Fruit fly (Drosophila melanogaster) whole organism, prepupa: Measurements from ENCODE around the gene Aldh.

Experiments
- CG11294 ChIP-seq: fragments of 200-800 bp; sonication (Bioruptor generic); IDR thresholded peaks from 2 replicates; pipeline ENCODE4 v1.3.6; 2022; ENCODE audit warnings: missing biosample characterization, missing genetic modification characterization
- CG15336 ChIP-seq: fragments of 200-800 bp; sonication (Bioruptor generic); IDR thresholded peaks from 2 replicates; pipeline ENCODE4 v1.3.6; 2022; ENCODE audit warnings: missing biosample characterization, missing genetic modification characterization
- CG1621 ChIP-seq: fragments of 200-800 bp; sonication (Bioruptor generic); optimal IDR thresholded peaks from 3 replicates; lab custom pipeline; 2018; ENCODE audit warnings: missing biosample characterization, mild to moderate bottlenecking, missing genetic modification characterization
- CG16779 ChIP-seq: fragments of 200-800 bp; sonication (Bioruptor generic); optimal IDR thresholded peaks from 3 replicates; lab custom pipeline; 2017; ENCODE audit warnings: missing biosample characterization, mild to moderate bottlenecking, missing genetic modification characterization
- CG34406 ChIP-seq: fragments of 200-800 bp; sonication (Bioruptor generic); optimal IDR thresholded peaks from 3 replicates; lab custom pipeline; 2016; ENCODE audit warnings: missing biosample characterization, missing genetic modification characterization
- CG3919 ChIP-seq: fragments of 200-800 bp; sonication (Bioruptor generic); optimal IDR thresholded peaks from 3 replicates; lab custom pipeline; 2016; ENCODE audit warnings: missing biosample characterization, missing genetic modification characterization
- CG6276 ChIP-seq: fragments of 200-800 bp; sonication (Bioruptor generic); optimal IDR thresholded peaks from 2 replicates; lab custom pipeline; 2017; ENCODE audit warnings: missing biosample characterization, mild to moderate bottlenecking, missing genetic modification characterization
- CG6792 ChIP-seq: fragments of 200-800 bp; sonication (Bioruptor generic); optimal IDR thresholded peaks from 3 replicates; lab custom pipeline; 2016; ENCODE audit warnings: missing biosample characterization, missing genetic modification characterization
- CG6854 ChIP-seq: fragments of 200-800 bp; sonication (Bioruptor generic); optimal IDR thresholded peaks from 2 replicates; lab custom pipeline; 2017; ENCODE audit warnings: missing biosample characterization, mild to moderate bottlenecking, missing genetic modification characterization
- CG7368 ChIP-seq: fragments of 200-800 bp; sonication (Bioruptor generic); optimal IDR thresholded peaks from 3 replicates; lab custom pipeline; 2016; ENCODE audit warnings: missing biosample characterization, missing genetic modification characterization
- CG8319 ChIP-seq: fragments of 200-800 bp; sonication (Bioruptor generic); optimal IDR thresholded peaks from 3 replicates; lab custom pipeline; 2016; ENCODE audit warnings: missing biosample characterization, missing genetic modification characterization
- CG8632 ChIP-seq: fragments of 200-800 bp; sonication (Bioruptor generic); optimal IDR thresholded peaks from 3 replicates; lab custom pipeline; 2016; ENCODE audit warnings: missing biosample characterization, missing genetic modification characterization
- CG9139 ChIP-seq: fragments of 200-800 bp; sonication (Bioruptor generic); optimal IDR thresholded peaks from 3 replicates; lab custom pipeline; 2017; ENCODE audit warnings: missing biosample characterization, mild to moderate bottlenecking, missing genetic modification characterization
- Eip75B ChIP-seq: fragments of 200-800 bp; sonication (Bioruptor generic); optimal IDR thresholded peaks from 3 replicates; lab custom pipeline; 2016; ENCODE audit warnings: missing biosample characterization, missing genetic modification characterization
- Ets21C ChIP-seq: fragments of 200-800 bp; sonication (Bioruptor generic); optimal IDR thresholded peaks from 3 replicates; lab custom pipeline; 2016; ENCODE audit warnings: missing biosample characterization, missing genetic modification characterization
- Gug ChIP-seq: fragments of 200-800 bp; sonication (Bioruptor generic); IDR thresholded peaks from 2 replicates; pipeline ENCODE4 v1.3.6; 2022; ENCODE audit warnings: missing biosample characterization, missing genetic modification characterization
- Hr38 ChIP-seq: sonication (Bioruptor generic); optimal IDR thresholded peaks from 2 replicates; lab custom pipeline; 2016; ENCODE audit warnings: missing biosample characterization, missing genetic modification characterization
- Hr4 ChIP-seq: fragments of 200-800 bp; sonication (Bioruptor generic); optimal IDR thresholded peaks from 3 replicates; lab custom pipeline; 2016; ENCODE audit warnings: missing biosample characterization, missing genetic modification characterization
- OdsH ChIP-seq: fragments of 200-800 bp; sonication (Bioruptor generic); optimal IDR thresholded peaks from 3 replicates; lab custom pipeline; 2016; ENCODE audit warnings: missing biosample characterization, missing genetic modification characterization
- Smox ChIP-seq: fragments of 200-800 bp; sonication (Bioruptor generic); optimal IDR thresholded peaks from 3 replicates; lab custom pipeline; 2016; ENCODE audit warnings: missing biosample characterization, missing genetic modification characterization
- Sox102F ChIP-seq: fragments of 200-800 bp; sonication (Bioruptor generic); optimal IDR thresholded peaks from 2 replicates; lab custom pipeline; 2016; ENCODE audit warnings: missing biosample characterization, mild to moderate bottlenecking, missing genetic modification characterization
- achi ChIP-seq: fragments of 200-800 bp; sonication (Bioruptor generic); optimal IDR thresholded peaks from 3 replicates; lab custom pipeline; 2016; ENCODE audit warnings: missing biosample characterization, missing genetic modification characterization
- dac ChIP-seq: fragments of 200-800 bp; sonication (Bioruptor generic); optimal IDR thresholded peaks from 2 replicates; lab custom pipeline; 2017; ENCODE audit warnings: missing biosample characterization, mild to moderate bottlenecking, missing genetic modification characterization
- dsx ChIP-seq: fragments of 200-800 bp; optimal IDR thresholded peaks from 3 replicates; lab custom pipeline; 2019; ENCODE audit warnings: missing biosample characterization, mild to moderate bottlenecking, missing genetic modification characterization, moderate library complexity; ENCODE audit not compliant: poor library complexity, severe bottlenecking
- fd59A ChIP-seq: fragments of 200-800 bp; sonication (Bioruptor generic); optimal IDR thresholded peaks from 2 replicates; lab custom pipeline; 2017; ENCODE audit warnings: missing biosample characterization, mild to moderate bottlenecking, missing genetic modification characterization, missing genetic modification reagents
- fd85E ChIP-seq: fragments of 200-800 bp; sonication (Bioruptor generic); optimal IDR thresholded peaks from 3 replicates; lab custom pipeline; 2016; ENCODE audit warnings: missing biosample characterization, missing genetic modification characterization
- fkh ChIP-seq: fragments of 200-800 bp; sonication (Bioruptor generic); optimal IDR thresholded peaks from 3 replicates; lab custom pipeline; 2017; ENCODE audit warnings: missing biosample characterization, mild to moderate bottlenecking, missing genetic modification characterization, moderate library complexity
- lz ChIP-seq: fragments of 200-800 bp; sonication (Bioruptor generic); optimal IDR thresholded peaks from 3 replicates; lab custom pipeline; 2016; ENCODE audit warnings: missing biosample characterization, missing genetic modification characterization
- salr ChIP-seq, 2 experiments: fragments of 200-800 bp; sonication (Bioruptor generic); optimal IDR thresholded peaks; 3 replicates each; lab custom pipeline; 2016 to 2018; ENCODE audit warnings: missing biosample characterization in 2 of 2, missing genetic modification characterization in 2 of 2, mild to moderate bottlenecking in 1 of 2
- spab ChIP-seq: fragments of 200-800 bp; sonication (Bioruptor generic); optimal IDR thresholded peaks from 2 replicates; lab custom pipeline; 2017; ENCODE audit warnings: missing biosample characterization, mild to moderate bottlenecking, missing genetic modification characterization, missing genetic modification reagents
- ss ChIP-seq, 2 experiments: fragments of 200-800 bp; sonication (Bioruptor generic); optimal IDR thresholded peaks; 2 replicates in 1 of 2; 3 replicates in 1 of 2; lab custom pipeline; 2017 to 2018; ENCODE audit warnings: mild to moderate bottlenecking in 2 of 2, missing biosample characterization in 2 of 2, missing genetic modification characterization in 2 of 2, moderate library complexity in 1 of 2
- svp ChIP-seq: fragments of 200-800 bp; sonication (Bioruptor generic); peaks from one replicate; lab custom pipeline; 2016; ENCODE audit warnings: missing biosample characterization, missing genetic modification characterization

Aldh gene

DNA sequence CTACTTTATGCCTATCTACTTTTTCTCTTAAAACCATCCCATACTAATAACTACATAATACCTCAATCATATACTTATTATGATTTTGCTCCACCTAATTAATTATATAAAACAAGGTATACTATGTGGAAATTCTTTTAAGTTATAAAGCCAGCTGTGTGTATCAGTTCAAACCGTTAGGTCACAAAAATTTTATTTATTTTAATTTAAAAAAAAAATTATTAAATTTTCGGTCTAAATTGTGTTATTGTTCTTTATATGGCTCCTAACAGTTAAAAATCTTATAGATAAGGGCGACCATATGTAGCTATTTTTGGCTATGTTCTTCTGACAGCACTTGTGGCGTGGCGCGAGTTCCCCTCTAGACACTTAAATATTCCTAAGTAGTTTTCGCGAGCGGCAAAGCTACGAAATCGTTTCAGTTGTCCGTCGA, at the start of gene Aldh (continued):
- TF ChIP-seq CG9139 (GFP tag; lab: Kevin White, UChicago) (peak; percentile 60), CG6854 (no peak), fkh (no peak), Ets21C (GFP tag; lab: Kevin White, UChicago) (no peak), fd85E (GFP tag; lab: Kevin White, UChicago) (no peak), Eip75B (GFP tag; lab: Kevin White, UChicago) (no peak), CG6792 (GFP tag; lab: Kevin White, UChicago) (no peak), CG15336 (peak; percentile 65)

DNA sequence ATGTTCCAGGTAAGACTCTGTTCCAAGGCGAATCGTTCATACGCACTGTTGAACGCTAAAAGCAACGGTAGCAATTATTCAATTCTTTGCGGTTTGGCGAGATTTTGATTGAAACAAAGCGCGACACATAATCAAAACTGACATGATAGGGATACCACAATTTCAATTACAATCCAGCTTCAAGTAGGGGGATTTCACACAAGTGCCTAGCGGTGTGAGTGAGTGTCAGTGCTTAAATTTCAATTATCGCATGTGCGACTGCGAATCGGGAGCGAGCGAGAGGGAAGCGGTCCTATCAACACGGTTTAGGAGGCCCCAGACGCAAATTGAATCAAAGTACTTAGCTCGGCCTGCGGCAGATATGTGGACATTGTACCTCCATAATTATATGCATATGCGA, 48.3 kb upstream of the Aldh start:
- TF ChIP-seq Hr4 (GFP tag; lab: Kevin White, UChicago) (no peak), CG3919 (GFP tag; lab: Kevin White, UChicago) (no peak), spab (GFP tag; lab: Kevin White, UChicago) (no peak), svp (GFP tag; lab: Kevin White, UChicago) (peak; percentile 70)

DNA sequence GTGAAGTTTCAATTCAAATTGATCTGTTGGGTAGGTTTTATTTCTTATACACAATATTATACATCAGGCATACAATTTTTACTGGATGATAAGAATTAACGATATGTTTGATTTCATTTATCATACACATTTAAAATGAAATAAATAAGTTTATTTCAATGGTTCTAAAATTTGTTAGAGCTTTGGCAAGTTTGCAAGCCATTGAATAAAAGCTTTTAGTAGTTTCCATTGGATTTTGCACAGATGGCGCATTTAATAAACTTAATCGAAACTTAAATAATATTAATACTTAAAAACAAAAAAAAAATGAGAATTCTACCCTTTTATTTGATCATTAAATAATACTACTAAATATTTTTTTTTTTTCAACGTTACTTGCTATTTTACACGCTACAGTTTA, 45.2 kb upstream of the Aldh start:
- TF ChIP-seq svp (GFP tag; lab: Kevin White, UChicago) (peak; percentile 13), CG6276 (GFP tag; lab: Kevin White, UChicago) (no peak), Gug (GFP tag; lab: Robert Waterston, UW) (no peak), CG6854 (no peak), CG1621 (tag; lab: Kevin White, UChicago) (no peak), CG8632 (GFP tag; lab: Kevin White, UChicago) (no peak), achi (no peak)

DNA sequence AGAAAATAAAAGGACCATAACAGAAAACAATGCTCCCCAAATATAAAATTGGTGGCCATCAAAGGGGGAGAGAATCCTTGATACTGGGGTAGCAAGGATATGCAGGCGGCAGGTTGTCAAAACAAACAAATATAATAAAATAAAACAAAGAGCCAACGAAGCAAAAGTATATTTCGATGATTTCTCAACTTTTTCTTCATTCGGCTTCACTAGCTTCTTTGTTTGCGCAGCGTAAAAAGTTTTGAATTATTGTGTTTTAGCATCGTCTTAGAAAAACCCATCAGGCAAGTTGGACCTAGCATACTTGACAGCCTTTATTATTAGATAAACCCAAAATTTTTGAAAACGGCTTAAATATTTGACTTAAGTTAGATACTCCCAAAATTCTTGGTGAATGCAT, 44.7 kb upstream of the Aldh start, which contains the start of gene CG3748:
TSS of gene CG3748 (plus strand) at position 301 of the 400 bp plus-strand sequence.
- TF ChIP-seq dac (GFP tag; lab: Kevin White, UChicago) (no peak), CG1621 (tag; lab: Kevin White, UChicago) (no peak), ss (GFP tag; optimal IDR thresholded peaks at IDR 0.05; lab: Kevin White, UChicago) (no peak), CG34406 (GFP tag; lab: Kevin White, UChicago) (no peak), CG7368 (GFP tag; lab: Kevin White, UChicago) (no peak), CG8319 (GFP tag; lab: Kevin White, UChicago) (no peak), OdsH (GFP tag; lab: Kevin White, UChicago) (no peak), Gug (GFP tag; lab: Robert Waterston, UW) (no peak), Smox (GFP tag; lab: Kevin White, UChicago) (no peak), dsx (GFP tag; lab: Kevin White, UChicago) (no peak), salr (GFP tag; optimal IDR thresholded peaks at IDR 0.05; lab: Kevin White, UChicago) (no peak), spab (GFP tag; lab: Kevin White, UChicago) (no peak), fkh (no peak), CG11294 (GFP tag; lab: Robert Waterston, UW) (no peak), Eip75B (GFP tag; lab: Kevin White, UChicago) (no peak), Sox102F (GFP tag; lab: Kevin White, UChicago) (no peak), CG16779 (tag; lab: Kevin White, UChicago) (no peak)

DNA sequence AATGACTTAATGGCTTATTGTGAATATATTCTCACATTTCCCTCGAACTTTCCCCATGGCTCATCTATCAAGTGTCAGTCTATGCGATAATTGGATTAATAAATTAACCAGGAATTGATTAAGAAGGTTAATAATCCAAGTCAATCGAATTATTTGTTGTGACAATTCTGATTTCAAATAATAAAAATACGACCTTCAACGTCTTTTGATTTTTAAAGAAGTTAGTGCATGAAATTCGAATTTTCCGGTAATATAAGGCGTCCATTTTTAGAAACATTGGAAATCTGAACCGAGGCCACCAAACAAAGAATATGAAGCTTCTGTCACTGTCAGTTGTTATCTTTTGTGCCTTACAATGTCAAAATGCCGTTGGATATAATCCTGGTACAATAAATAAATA, 37.9 kb upstream of the Aldh start, which contains the start of gene CG43350:
TSS of gene CG43350 (plus strand) at position 301 of the 400 bp plus-strand sequence.
- TF ChIP-seq fkh (no peak), Hr38 (GFP tag; lab: Kevin White, UChicago) (no peak), salr (GFP tag; optimal IDR thresholded peaks at IDR 0.05; lab: Kevin White, UChicago) (no peak), OdsH (GFP tag; lab: Kevin White, UChicago) (no peak), CG15336 (no peak), fd59A (GFP tag; lab: Kevin White, UChicago) (no peak), CG8319 (GFP tag; lab: Kevin White, UChicago) (no peak), Ets21C (GFP tag; lab: Kevin White, UChicago) (no peak), CG7368 (GFP tag; lab: Kevin White, UChicago) (no peak), lz (GFP tag; lab: Kevin White, UChicago) (no peak), Smox (GFP tag; lab: Kevin White, UChicago) (no peak)
